Fruit fly (Drosophila melanogaster) whole organism, prepupa: ENCODE data around the gene TwdlT.
A peak's percentile ranks its signal among the peaks of the same experiment; 100 is the strongest.

Experiments used
- CG15336 ChIP-seq: fragments of 200-800 bp; sonication (Bioruptor generic); IDR thresholded peaks from 2 replicates; pipeline ENCODE4 v1.3.6; 2022; ENCODE audit warnings: missing biosample characterization, missing genetic modification characterization
- Eip93F ChIP-seq: fragments of 200-800 bp; sonication (Bioruptor generic); optimal IDR thresholded peaks from 2 replicates; lab custom pipeline; 2016; ENCODE audit warnings: missing biosample characterization, mild to moderate bottlenecking, missing genetic modification characterization
- topi ChIP-seq: fragments of 200-800 bp; sonication (Bioruptor generic); optimal IDR thresholded peaks from 3 replicates; lab custom pipeline; 2016; ENCODE audit warnings: missing biosample characterization, missing genetic modification characterization

DNA sequence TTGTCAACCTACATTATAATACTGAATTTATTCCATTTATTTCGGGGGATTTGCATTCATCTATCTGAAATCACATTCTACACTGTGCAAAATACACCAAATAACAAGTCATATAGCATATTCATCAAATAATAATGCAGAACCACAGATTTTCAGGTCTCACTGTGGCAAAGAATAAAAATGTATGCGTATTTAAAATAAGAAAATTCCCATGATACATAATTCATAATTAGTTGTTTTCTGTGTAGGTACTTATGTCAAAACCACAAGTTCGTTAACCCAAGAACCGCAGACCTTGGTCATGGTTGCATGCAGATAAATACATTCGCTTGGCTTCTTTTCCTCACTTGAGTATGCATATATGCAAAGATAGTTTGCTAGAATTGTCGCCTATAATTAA is 43.2 kb downstream of the TwdlT start:
- peak; percentile 30 for TF ChIP-seq topi (GFP tag; lab: Kevin White, UChicago)
- TF ChIP-seq CG15336 (GFP tag; lab: Robert Waterston, UW) = peak; percentile 22; the same call in 1 of the 2 replicates
- no peak for TF ChIP-seq Eip93F (GFP tag; lab: Kevin White, UChicago)
